Worm (Caenorhabditis elegans): ENCODE results near the gene M04B2.2.

The M04B2.2 gene

DNA sequence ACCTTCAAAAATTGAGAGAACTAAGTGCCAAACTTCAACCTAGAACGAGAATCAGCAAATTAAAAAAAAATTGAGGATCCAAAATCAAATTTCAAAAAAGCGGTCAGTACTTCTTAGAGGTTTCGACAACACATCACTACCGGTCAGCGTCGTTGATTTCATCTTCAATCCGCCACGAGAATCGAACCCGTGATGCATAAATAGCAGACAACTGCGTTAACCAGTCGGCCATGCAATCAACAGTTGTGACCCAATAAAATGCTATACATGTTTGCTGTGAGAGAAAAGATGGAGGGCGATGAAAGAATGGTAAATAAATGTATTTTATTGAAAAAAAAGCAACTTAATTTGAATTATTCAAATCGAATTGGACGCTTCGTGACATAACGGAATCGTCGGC, 21.8 kb downstream of the M04B2.2 start (continued):
- peak; percentile 80 for TF ChIP-seq lin-11 (tag; optimal IDR thresholded peaks at IDR 0.05)
- TF ChIP-seq K02D7.2 (tag; optimal IDR thresholded peaks at IDR 0.05): peak; percentile 79
- peak; percentile 74 for TF ChIP-seq ceh-34 (tag; optimal IDR thresholded peaks at IDR 0.05)
- peak; percentile 50 for TF ChIP-seq odd-2 (tag; optimal IDR thresholded peaks at IDR 0.05)
- TF ChIP-seq unc-55 (GFP tag; optimal IDR thresholded peaks at IDR 0.05): no peak
- TF ChIP-seq pha-2 (tag; optimal IDR thresholded peaks at IDR 0.05): peak; percentile 83
- TF ChIP-seq zip-5 (tag; optimal IDR thresholded peaks at IDR 0.05): peak; percentile 34
- peak; percentile 75 for TF ChIP-seq F13H6.1 (tag; optimal IDR thresholded peaks at IDR 0.05)
- TF ChIP-seq ceh-6 (GFP tag; optimal IDR thresholded peaks at IDR 0.05): peak; percentile 84
- TF ChIP-seq C08G9.2 (tag; optimal IDR thresholded peaks at IDR 0.05): peak; percentile 72
- TF ChIP-seq ceh-9 (tag; optimal IDR thresholded peaks at IDR 0.05): peak; percentile 51
- peak; percentile 71 for TF ChIP-seq nfya-1 (tag; optimal IDR thresholded peaks at IDR 0.05)
- peak; percentile 83 for TF ChIP-seq fkh-10 (GFP tag; optimal IDR thresholded peaks at IDR 0.05)
- TF ChIP-seq rnt-1 (tag; optimal IDR thresholded peaks at IDR 0.05): peak; percentile 75
- peak; percentile 89 for TF ChIP-seq fkh-6 (tag; optimal IDR thresholded peaks at IDR 0.05)
- TF ChIP-seq unc-3 (GFP tag; conservative IDR thresholded peaks at IDR 0.05): peak; percentile 69; the same call in 1 of the 2 replicates
- peak; percentile 59 for TF ChIP-seq unc-3 (tag; optimal IDR thresholded peaks at IDR 0.05)
- no peak for TF ChIP-seq dmd-4 (tag; optimal IDR thresholded peaks at IDR 0.05; ENCODE audit: borderline replicate concordance)
- TF ChIP-seq ref-2 (tag; optimal IDR thresholded peaks at IDR 0.05): peak; percentile 73
- TF ChIP-seq Y22D7AL.16 (tag; optimal IDR thresholded peaks at IDR 0.05): peak; percentile 70
- no peak for TF ChIP-seq pax-1 (tag; optimal IDR thresholded peaks at IDR 0.05)
- TF ChIP-seq tbx-2 (tag; optimal IDR thresholded peaks at IDR 0.05): peak; percentile 72
- TF ChIP-seq pha-4 (tag; optimal IDR thresholded peaks at IDR 0.05): no peak
- TF ChIP-seq gmeb-2 (tag; optimal IDR thresholded peaks at IDR 0.05): peak; percentile 75
- peak; percentile 88 for TF ChIP-seq elt-2 (tag; optimal IDR thresholded peaks at IDR 0.05)
- TF ChIP-seq nhr-11 (tag; optimal IDR thresholded peaks at IDR 0.05): no peak
- TF ChIP-seq npax-4 (tag; optimal IDR thresholded peaks at IDR 0.05): peak; percentile 67
- TF ChIP-seq tbx-7 (tag; optimal IDR thresholded peaks at IDR 0.05): peak; percentile 39
- TF ChIP-seq ahr-1 (tag; optimal IDR thresholded peaks at IDR 0.05): peak; percentile 10
- peak; percentile 77 for TF ChIP-seq ceh-18 (tag; optimal IDR thresholded peaks at IDR 0.05)
- TF ChIP-seq fax-1 (tag; optimal IDR thresholded peaks at IDR 0.05): peak; percentile 75
- peak; percentile 76 for TF ChIP-seq T23F11.4 (GFP tag; optimal IDR thresholded peaks at IDR 0.05)
- peak; percentile 80 for TF ChIP-seq ceh-45 (GFP tag; IDR thresholded peaks at IDR 0.05)
- TF ChIP-seq che-1 (tag; optimal IDR thresholded peaks at IDR 0.05): peak; percentile 81

- TF ChIP-seq elt-4 (tag; optimal IDR thresholded peaks at IDR 0.05): no peak
- TF ChIP-seq pax-1 (tag; optimal IDR thresholded peaks at IDR 0.05): no peak
- no peak for TF ChIP-seq ahr-1 (tag; optimal IDR thresholded peaks at IDR 0.05)
Observed at ce11 chrIV:11551813-11552212, 24.0 kb downstream of the M04B2.2 start, which contains the start of gene col-128. col-128 (minus strand) TSS chrIV:11551960.

DNA sequence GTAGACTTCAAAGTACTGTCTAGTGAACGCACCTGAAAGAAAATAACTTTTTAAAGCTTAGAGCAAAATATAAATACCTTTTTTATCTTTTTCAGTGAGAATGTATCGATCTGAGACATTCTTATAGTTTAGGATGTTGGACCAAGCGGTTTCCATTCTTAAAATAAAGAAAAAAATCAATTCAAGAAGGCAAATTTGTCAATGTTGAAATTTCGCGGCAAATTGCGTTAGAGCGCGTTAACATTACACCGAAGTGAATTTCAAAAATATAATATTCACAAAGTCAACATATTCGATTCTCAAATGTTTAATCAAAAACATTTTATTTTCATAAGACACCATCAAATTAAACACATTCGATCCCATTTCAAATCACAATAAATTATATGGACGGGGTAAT, 33.8 kb downstream of the M04B2.2 start, which contains the start of gene F12F6.7:
F12F6.7 (minus strand) TSS at position 157 of the 400 bp plus-strand sequence.
- TF ChIP-seq ama-1 (optimal IDR thresholded peaks at IDR 0.05): no peak
- TF ChIP-seq sox-2 (GFP tag; IDR thresholded peaks at IDR 0.05): no peak
- no peak for TF ChIP-seq dmd-4 (tag; optimal IDR thresholded peaks at IDR 0.05; ENCODE audit: borderline replicate concordance)

ce11 chrIV:11563090-11563489, 35.2 kb downstream of the M04B2.2 start:
- TF ChIP-seq ztf-16 (tag; optimal IDR thresholded peaks at IDR 0.05): no peak
- TF ChIP-seq ttx-3 (tag; optimal IDR thresholded peaks at IDR 0.05): no peak
- no peak for TF ChIP-seq pag-3 (tag; optimal IDR thresholded peaks at IDR 0.05; ENCODE audit: borderline replicate concordance)
- no peak for TF ChIP-seq ceh-19 (GFP tag; optimal IDR thresholded peaks at IDR 0.05)
- TF ChIP-seq mec-3 (tag; optimal IDR thresholded peaks at IDR 0.05; ENCODE audit: borderline replicate concordance): no peak
- no peak for TF ChIP-seq C08G9.2 (tag; optimal IDR thresholded peaks at IDR 0.05)
- no peak for TF ChIP-seq F13H6.1 (tag; optimal IDR thresholded peaks at IDR 0.05)
- TF ChIP-seq fax-1 (tag; optimal IDR thresholded peaks at IDR 0.05): no peak

Data from whole organism, late embryonic.